Fruit fly (Drosophila melanogaster) whole organism, prepupa: ENCODE measurements around the gene Uros1.

Experiments used
- Blimp-1 ChIP-seq: fragments of 200-800 bp; sonication (Bioruptor generic); optimal IDR thresholded peaks from 3 replicates; lab custom pipeline; 2017; ENCODE audit warnings: missing biosample characterization, missing genetic modification characterization, mild to moderate bottlenecking, moderate library complexity, missing genetic modification reagents
- CG10631 ChIP-seq: fragments of 200-800 bp; sonication (Bioruptor generic); optimal IDR thresholded peaks from 2 replicates; lab custom pipeline; 2016; ENCODE audit warnings: missing biosample characterization, missing genetic modification characterization
- CG11294 ChIP-seq: fragments of 200-800 bp; sonication (Bioruptor generic); IDR thresholded peaks from 2 replicates; pipeline ENCODE4 v1.3.6; 2022; ENCODE audit warnings: missing biosample characterization, missing genetic modification characterization
- CG11762 ChIP-seq: fragments of 200-800 bp; sonication (Bioruptor generic); optimal IDR thresholded peaks from 3 replicates; lab custom pipeline; 2016; ENCODE audit warnings: missing biosample characterization, missing genetic modification characterization; ENCODE audit not compliant: insufficient read depth
- CG11902 ChIP-seq: fragments of 200-800 bp; sonication (Bioruptor generic); optimal IDR thresholded peaks from 3 replicates; lab custom pipeline; 2016; ENCODE audit warnings: missing biosample characterization, missing genetic modification characterization
- CG15336 ChIP-seq: fragments of 200-800 bp; sonication (Bioruptor generic); IDR thresholded peaks from 2 replicates; pipeline ENCODE4 v1.3.6; 2022; ENCODE audit warnings: missing biosample characterization, missing genetic modification characterization
- CG16779 ChIP-seq: fragments of 200-800 bp; sonication (Bioruptor generic); optimal IDR thresholded peaks from 3 replicates; lab custom pipeline; 2017; ENCODE audit warnings: missing biosample characterization, mild to moderate bottlenecking, missing genetic modification characterization
- CG3032 ChIP-seq: fragments of 200-800 bp; optimal IDR thresholded peaks from 2 replicates; lab custom pipeline; 2019; ENCODE audit warnings: missing biosample characterization, mild to moderate bottlenecking, missing genetic modification characterization, moderate library complexity
- CG32006 ChIP-seq: fragments of 200-800 bp; sonication (Bioruptor generic); optimal IDR thresholded peaks from 3 replicates; lab custom pipeline; 2017; ENCODE audit warnings: missing biosample characterization, mild to moderate bottlenecking, missing genetic modification characterization
- CG34406 ChIP-seq: fragments of 200-800 bp; sonication (Bioruptor generic); optimal IDR thresholded peaks from 3 replicates; lab custom pipeline; 2016; ENCODE audit warnings: missing biosample characterization, missing genetic modification characterization
- CG4318 ChIP-seq: fragments of 200-800 bp; sonication (Bioruptor generic); optimal IDR thresholded peaks from 3 replicates; lab custom pipeline; 2017; ENCODE audit warnings: missing biosample characterization, mild to moderate bottlenecking, missing genetic modification characterization
- CG6163 ChIP-seq: fragments of 200-800 bp; sonication (Bioruptor generic); IDR thresholded peaks from 3 replicates; pipeline ENCODE4 v1.3.6; 2022; ENCODE audit warnings: missing biosample characterization, missing genetic modification characterization
- CG6792 ChIP-seq: fragments of 200-800 bp; sonication (Bioruptor generic); optimal IDR thresholded peaks from 3 replicates; lab custom pipeline; 2016; ENCODE audit warnings: missing biosample characterization, missing genetic modification characterization
- CG6854 ChIP-seq: fragments of 200-800 bp; sonication (Bioruptor generic); optimal IDR thresholded peaks from 2 replicates; lab custom pipeline; 2017; ENCODE audit warnings: missing biosample characterization, mild to moderate bottlenecking, missing genetic modification characterization
- CG7368 ChIP-seq: fragments of 200-800 bp; sonication (Bioruptor generic); optimal IDR thresholded peaks from 3 replicates; lab custom pipeline; 2016; ENCODE audit warnings: missing biosample characterization, missing genetic modification characterization
- CG8119 ChIP-seq: fragments of 200-800 bp; sonication (Bioruptor generic); IDR thresholded peaks from 3 replicates; pipeline ENCODE4 v1.3.6; 2022; ENCODE audit warnings: missing biosample characterization, missing genetic modification characterization
- CG8632 ChIP-seq: fragments of 200-800 bp; sonication (Bioruptor generic); optimal IDR thresholded peaks from 3 replicates; lab custom pipeline; 2016; ENCODE audit warnings: missing biosample characterization, missing genetic modification characterization
- CG9139 ChIP-seq: fragments of 200-800 bp; sonication (Bioruptor generic); optimal IDR thresholded peaks from 3 replicates; lab custom pipeline; 2017; ENCODE audit warnings: missing biosample characterization, mild to moderate bottlenecking, missing genetic modification characterization
- Eip78C ChIP-seq: fragments of 200-800 bp; sonication (Bioruptor generic); peaks from one replicate; lab custom pipeline; 2016; ENCODE audit warnings: missing biosample characterization, missing genetic modification characterization
- Eip93F ChIP-seq: fragments of 200-800 bp; sonication (Bioruptor generic); optimal IDR thresholded peaks from 2 replicates; lab custom pipeline; 2016; ENCODE audit warnings: missing biosample characterization, mild to moderate bottlenecking, missing genetic modification characterization
- Ets96B ChIP-seq: fragments of 200-800 bp; optimal IDR thresholded peaks from 2 replicates; lab custom pipeline; 2019; ENCODE audit warnings: missing biosample characterization, mild to moderate bottlenecking, missing genetic modification characterization, moderate library complexity
- Hr4 ChIP-seq: fragments of 200-800 bp; sonication (Bioruptor generic); optimal IDR thresholded peaks from 3 replicates; lab custom pipeline; 2016; ENCODE audit warnings: missing biosample characterization, missing genetic modification characterization
- Lpt ChIP-seq: fragments of 200-800 bp; sonication (Bioruptor generic); optimal IDR thresholded peaks from 3 replicates; lab custom pipeline; 2016; ENCODE audit warnings: missing biosample characterization, missing genetic modification characterization
- Met ChIP-seq: fragments of 200-800 bp; sonication (Bioruptor generic); optimal IDR thresholded peaks from 3 replicates; lab custom pipeline; 2016; ENCODE audit warnings: missing biosample characterization, missing genetic modification characterization
- OdsH ChIP-seq: fragments of 200-800 bp; sonication (Bioruptor generic); optimal IDR thresholded peaks from 3 replicates; lab custom pipeline; 2016; ENCODE audit warnings: missing biosample characterization, missing genetic modification characterization
- Smox ChIP-seq: fragments of 200-800 bp; sonication (Bioruptor generic); optimal IDR thresholded peaks from 3 replicates; lab custom pipeline; 2016; ENCODE audit warnings: missing biosample characterization, missing genetic modification characterization
- Sox102F ChIP-seq: fragments of 200-800 bp; sonication (Bioruptor generic); optimal IDR thresholded peaks from 2 replicates; lab custom pipeline; 2016; ENCODE audit warnings: missing biosample characterization, mild to moderate bottlenecking, missing genetic modification characterization
- acj6 ChIP-seq: fragments of 200-800 bp; sonication (Bioruptor generic); optimal IDR thresholded peaks from 3 replicates; lab custom pipeline; 2016; ENCODE audit warnings: missing biosample characterization, missing genetic modification characterization
- cyc ChIP-seq: fragments of 200-800 bp; sonication (Bioruptor generic); optimal IDR thresholded peaks from 3 replicates; lab custom pipeline; 2016; ENCODE audit warnings: missing biosample characterization, missing genetic modification characterization
- dsx ChIP-seq: fragments of 200-800 bp; optimal IDR thresholded peaks from 3 replicates; lab custom pipeline; 2019; ENCODE audit warnings: missing biosample characterization, mild to moderate bottlenecking, missing genetic modification characterization, moderate library complexity; ENCODE audit not compliant: poor library complexity, severe bottlenecking
- eg ChIP-seq: fragments of 200-800 bp; sonication (Bioruptor generic); IDR thresholded peaks from 3 replicates; pipeline ENCODE4 v1.3.6; 2022; ENCODE audit warnings: missing biosample characterization, missing genetic modification characterization
- fd59A ChIP-seq: fragments of 200-800 bp; sonication (Bioruptor generic); optimal IDR thresholded peaks from 2 replicates; lab custom pipeline; 2017; ENCODE audit warnings: missing biosample characterization, mild to moderate bottlenecking, missing genetic modification characterization, missing genetic modification reagents
- fkh ChIP-seq: fragments of 200-800 bp; sonication (Bioruptor generic); optimal IDR thresholded peaks from 3 replicates; lab custom pipeline; 2017; ENCODE audit warnings: missing biosample characterization, mild to moderate bottlenecking, missing genetic modification characterization, moderate library complexity
- lz ChIP-seq: fragments of 200-800 bp; sonication (Bioruptor generic); optimal IDR thresholded peaks from 3 replicates; lab custom pipeline; 2016; ENCODE audit warnings: missing biosample characterization, missing genetic modification characterization
- net ChIP-seq: fragments of 200-800 bp; sonication (Bioruptor generic); optimal IDR thresholded peaks from 3 replicates; lab custom pipeline; 2016; ENCODE audit warnings: missing biosample characterization, missing genetic modification characterization
- pdm3 ChIP-seq: fragments of 200-800 bp; sonication (Bioruptor generic); optimal IDR thresholded peaks from 3 replicates; lab custom pipeline; 2016; ENCODE audit warnings: missing biosample characterization, missing genetic modification characterization
- salr ChIP-seq, 2 experiments: fragments of 200-800 bp; sonication (Bioruptor generic); optimal IDR thresholded peaks; 3 replicates each; lab custom pipeline; 2016 to 2018; ENCODE audit warnings: missing biosample characterization in 2 of 2, missing genetic modification characterization in 2 of 2, mild to moderate bottlenecking in 1 of 2
- spab ChIP-seq: fragments of 200-800 bp; sonication (Bioruptor generic); optimal IDR thresholded peaks from 2 replicates; lab custom pipeline; 2017; ENCODE audit warnings: missing biosample characterization, mild to moderate bottlenecking, missing genetic modification characterization, missing genetic modification reagents
- ss ChIP-seq, 2 experiments: fragments of 200-800 bp; sonication (Bioruptor generic); optimal IDR thresholded peaks; 2 replicates in 1 of 2; 3 replicates in 1 of 2; lab custom pipeline; 2017 to 2018; ENCODE audit warnings: mild to moderate bottlenecking in 2 of 2, missing biosample characterization in 2 of 2, missing genetic modification characterization in 2 of 2, moderate library complexity in 1 of 2
- svp ChIP-seq: fragments of 200-800 bp; sonication (Bioruptor generic); peaks from one replicate; lab custom pipeline; 2016; ENCODE audit warnings: missing biosample characterization, missing genetic modification characterization
- topi ChIP-seq: fragments of 200-800 bp; sonication (Bioruptor generic); optimal IDR thresholded peaks from 3 replicates; lab custom pipeline; 2016; ENCODE audit warnings: missing biosample characterization, missing genetic modification characterization
- vri ChIP-seq: fragments of 200-800 bp; sonication (Bioruptor generic); optimal IDR thresholded peaks from 3 replicates; lab custom pipeline; 2016; ENCODE audit warnings: missing biosample characterization, mild to moderate bottlenecking, missing genetic modification characterization

Uros1 gene

dm6 chrX:8894315-8895017 is 5.6 kb downstream of the Uros1 start (continued):
- TF ChIP-seq CG8119 (peak; percentile 90), pdm3 (GFP tag; lab: Kevin White, UChicago) (peak; percentile 81), CG9139 (GFP tag; lab: Kevin White, UChicago) (peak; percentile 11), CG6163 (peak; percentile 82), spab (GFP tag; lab: Kevin White, UChicago) (peak; percentile 18), salr (GFP tag; optimal IDR thresholded peaks at IDR 0.05; lab: Kevin White, UChicago) (peak in 1 of 2 experiments; percentile 48), CG32006 (GFP tag; lab: Kevin White, UChicago) (peak; percentile 88), CG11902 (GFP tag; lab: Kevin White, UChicago) (no peak), Lpt (GFP tag; lab: Kevin White, UChicago) (peak; percentile 74), ss (GFP tag; optimal IDR thresholded peaks at IDR 0.05; lab: Kevin White, UChicago) (peak; percentile 7 to 17), Blimp-1 (peak; percentile 44)

- TF ChIP-seq CG6854 (GFP tag; lab: Kevin White, UChicago) (peak; percentile 6), ss (GFP tag; optimal IDR thresholded peaks at IDR 0.05; lab: Kevin White, UChicago) (no peak), CG6792 (GFP tag; lab: Kevin White, UChicago) (no peak), svp (GFP tag; lab: Kevin White, UChicago) (peak; percentile 71), CG11762 (GFP tag; lab: Kevin White, UChicago) (no peak), Blimp-1 (peak; percentile 97), Met (GFP tag; lab: Kevin White, UChicago) (peak; percentile 29), CG7368 (GFP tag; lab: Kevin White, UChicago) (no peak), CG34406 (GFP tag; lab: Kevin White, UChicago) (peak; percentile 38), CG10631 (GFP tag; lab: Kevin White, UChicago) (peak; percentile 3), CG32006 (GFP tag; lab: Kevin White, UChicago) (peak; percentile 0), net (GFP tag; lab: Kevin White, UChicago) (no peak), topi (no peak), CG16779 (tag; lab: Kevin White, UChicago) (no peak), eg (GFP tag; lab: Robert Waterston, UW) (no peak), cyc (GFP tag; lab: Kevin White, UChicago) (no peak), acj6 (GFP tag; lab: Kevin White, UChicago) (no peak), CG11902 (GFP tag; lab: Kevin White, UChicago) (no peak), CG8119 (0 out of 3 replicates have a peak, but pooled peaks have one; percentile 15), Sox102F (GFP tag; lab: Kevin White, UChicago) (no peak), Ets96B (no peak)
- TF ChIP-seq, all 60 proteins: peak for 8
Measured at dm6 chrX:8893378-8893912, 6.6 kb downstream of the Uros1 start.

DNA sequence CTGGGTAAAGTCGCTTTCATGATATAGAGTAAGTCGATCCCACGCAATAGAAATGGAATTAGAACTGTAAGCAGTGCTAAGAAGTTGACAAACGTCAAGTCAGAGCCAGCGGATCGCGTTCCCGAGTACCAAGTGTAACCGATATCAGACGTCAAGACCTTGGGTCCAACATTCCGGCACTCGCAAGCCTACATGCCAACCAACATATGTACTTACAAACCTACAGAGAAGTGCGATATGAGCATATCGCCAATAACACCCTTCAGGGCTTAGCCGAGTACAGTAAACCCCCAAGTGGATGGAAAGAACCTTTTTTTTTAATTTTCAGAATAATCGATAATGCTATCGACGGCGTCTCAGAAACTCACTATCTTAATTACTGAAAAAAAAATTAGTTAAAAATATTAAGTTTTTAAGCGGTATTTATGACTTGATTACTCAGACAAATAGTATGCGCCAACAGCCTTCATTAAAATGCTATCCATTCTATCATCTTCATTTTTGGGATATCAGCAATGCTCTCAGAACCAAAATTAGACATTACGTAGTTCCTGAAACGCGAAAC is 7.5 kb downstream of the Uros1 start:
- TF ChIP-seq OdsH (GFP tag; lab: Kevin White, UChicago) (peak; percentile 37), CG8632 (GFP tag; lab: Kevin White, UChicago) (no peak), vri (peak; percentile 19), CG34406 (GFP tag; lab: Kevin White, UChicago) (peak; percentile 24), fkh (GFP tag; lab: Kevin White, UChicago) (no peak), cyc (GFP tag; lab: Kevin White, UChicago) (peak; percentile 20), lz (GFP tag; lab: Kevin White, UChicago) (peak; percentile 3), pdm3 (GFP tag; lab: Kevin White, UChicago) (peak; percentile 20), Smox (GFP tag; lab: Kevin White, UChicago) (peak; percentile 16), spab (GFP tag; lab: Kevin White, UChicago) (no peak), CG6854 (GFP tag; lab: Kevin White, UChicago) (no peak), CG4318 (GFP tag; lab: Kevin White, UChicago) (no peak), CG11294 (no peak), Met (GFP tag; lab: Kevin White, UChicago) (peak; percentile 22), CG16779 (tag; lab: Kevin White, UChicago) (no peak), net (GFP tag; lab: Kevin White, UChicago) (no peak), dsx (no peak), CG6792 (GFP tag; lab: Kevin White, UChicago) (no peak), CG11902 (GFP tag; lab: Kevin White, UChicago) (peak; percentile 5), Sox102F (GFP tag; lab: Kevin White, UChicago) (peak; percentile 28), Eip93F (GFP tag; lab: Kevin White, UChicago) (no peak), eg (GFP tag; lab: Robert Waterston, UW) (peak; percentile 39; the same call in 1 of the 3 replicates), CG3032 (peak; percentile 19), Blimp-1 (no peak), Hr4 (GFP tag; lab: Kevin White, UChicago) (peak; percentile 24), CG15336 (GFP tag; lab: Robert Waterston, UW) (peak; percentile 28; the same call in 1 of the 2 replicates), Eip78C (GFP tag; lab: Kevin White, UChicago) (peak; percentile 62), CG6163 (peak; percentile 49; the same call in 1 of the 3 replicates), fd59A (no peak), topi (peak; percentile 27)
